Worm (Caenorhabditis elegans): Measurements from ENCODE around the gene srh-119.

- TF ChIP-seq dao-5 (tag; optimal IDR thresholded peaks at IDR 0.05) (no peak), him-1 (tag; optimal IDR thresholded peaks at IDR 0.05) (no peak)
Measured at ce11 chrV:16958975-16959374, 13.3 kb upstream of the srh-119 start.
